Worm (Caenorhabditis elegans) whole organism, young adult: ENCODE data around the gene C12D5.9.

Source experiments
- B0261.1 ChIP-seq: sonication (generic microtip); optimal IDR thresholded peaks from 2 replicates; lab custom pipeline; 2016; ENCODE audit warnings: mild to moderate bottlenecking, missing genetic modification characterization, moderate library complexity, missing compliant biosample characterization
- C06A6.2 ChIP-seq: fragments of 200-800 bp; sonication (Bioruptor generic); conservative IDR thresholded peaks from 2 replicates; pipeline ENCODE4 v1.3.6; 2022; ENCODE audit warnings: missing genetic modification characterization, missing compliant biosample characterization
- F10E7.11 ChIP-seq: sonication (generic microtip); optimal IDR thresholded peaks from 2 replicates; lab custom pipeline; 2017; ENCODE audit warnings: mild to moderate bottlenecking, missing genetic modification characterization, moderate library complexity, missing compliant biosample characterization
- F22D6.2 ChIP-seq: sonication (generic microtip); optimal IDR thresholded peaks from 2 replicates; lab custom pipeline; 2016; ENCODE audit warnings: mild to moderate bottlenecking, missing genetic modification characterization, missing compliant biosample characterization
- F39B2.1 ChIP-seq: fragments of 200-800 bp; sonication (Bioruptor generic); IDR thresholded peaks from 2 replicates; pipeline ENCODE4 v1.3.6; 2022; ENCODE audit warnings: missing genetic modification reagents, missing genetic modification characterization, missing compliant biosample characterization
- F49E8.2 ChIP-seq: sonication (generic microtip); optimal IDR thresholded peaks from 3 replicates; lab custom pipeline; 2017; ENCODE audit warnings: missing genetic modification characterization, mild to moderate bottlenecking, missing compliant biosample characterization, antibody characterized with exemption, moderate library complexity; ENCODE audit not compliant: insufficient read depth
- F57C9.4 ChIP-seq: sonication (generic microtip); optimal IDR thresholded peaks from 2 replicates; lab custom pipeline; 2017; ENCODE audit warnings: mild to moderate bottlenecking, missing genetic modification characterization, missing compliant biosample characterization
- T07F8.4 ChIP-seq: sonication (generic microtip); optimal IDR thresholded peaks from 2 replicates; lab custom pipeline; 2016; ENCODE audit warnings: mild to moderate bottlenecking, missing genetic modification characterization, moderate library complexity, missing compliant biosample characterization
- Y79H2A.3 ChIP-seq: fragments of 200-800 bp; sonication (Bioruptor generic); conservative IDR thresholded peaks from 2 replicates; pipeline ENCODE4 v1.3.6; 2022; ENCODE audit warnings: missing genetic modification reagents, missing genetic modification characterization, missing compliant biosample characterization
- akir-1 ChIP-seq: fragments of 200-800 bp; sonication (Bioruptor generic); optimal IDR thresholded peaks from 2 replicates; lab custom pipeline; 2018; ENCODE audit warnings: mild to moderate bottlenecking, missing genetic modification characterization, moderate library complexity, missing compliant biosample characterization
- aptf-3 ChIP-seq: fragments of 200-800 bp; sonication (Bioruptor generic); IDR thresholded peaks from 2 replicates; pipeline ENCODE4 v1.3.6; 2022; ENCODE audit warnings: missing genetic modification characterization, missing compliant biosample characterization
- attf-5 ChIP-seq: fragments of 200-800 bp; sonication (Bioruptor generic); optimal IDR thresholded peaks from 2 replicates; lab custom pipeline; 2018; ENCODE audit warnings: mild to moderate bottlenecking, missing genetic modification characterization, missing compliant biosample characterization
- bed-1 ChIP-seq: fragments of 200-800 bp; sonication (Bioruptor generic); IDR thresholded peaks from 2 replicates; pipeline ENCODE4 v1.3.6; 2022; ENCODE audit warnings: missing genetic modification reagents, missing genetic modification characterization, missing compliant biosample characterization
- cebp-2 ChIP-seq: fragments of 200-800 bp; sonication (Bioruptor generic); IDR thresholded peaks from 2 replicates; pipeline ENCODE4 v1.3.6; 2022; ENCODE audit warnings: missing genetic modification characterization, missing compliant biosample characterization
- ceh-58 ChIP-seq: fragments of 200-800 bp; sonication (Bioruptor generic); IDR thresholded peaks from 2 replicates; pipeline ENCODE4 v1.3.6; 2022; ENCODE audit warnings: missing genetic modification characterization, missing compliant biosample characterization
- die-1 ChIP-seq: sonication (generic microtip); optimal IDR thresholded peaks from 2 replicates; lab custom pipeline; 2016; ENCODE audit warnings: missing genotype, mild to moderate bottlenecking, missing genetic modification characterization, missing compliant biosample characterization
- dpff-1 ChIP-seq: sonication (generic microtip); optimal IDR thresholded peaks from 2 replicates; lab custom pipeline; 2017; ENCODE audit warnings: mild to moderate bottlenecking, missing genetic modification characterization, missing compliant biosample characterization
- dpl-1 ChIP-seq: fragments of 150-350 bp; optimal IDR thresholded peaks from 2 replicates; lab custom pipeline; 2014; ENCODE audit warnings: missing biosample characterization, missing genetic modification reagents, missing genetic modification characterization
- egrh-3 ChIP-seq: fragments of 200-800 bp; sonication (Bioruptor generic); IDR thresholded peaks from 2 replicates; pipeline ENCODE4 v1.3.6; 2022; ENCODE audit warnings: missing genetic modification reagents, missing genetic modification characterization, missing compliant biosample characterization
- ekl-4 ChIP-seq: fragments of 200-800 bp; sonication (Bioruptor generic); IDR thresholded peaks from 2 replicates; pipeline ENCODE4 v1.3.6; 2022; ENCODE audit warnings: missing genetic modification reagents, missing genetic modification characterization, missing compliant biosample characterization
- gei-17 ChIP-seq: fragments of 200-800 bp; sonication (Bioruptor generic); optimal IDR thresholded peaks from 2 replicates; lab custom pipeline; 2018; ENCODE audit warnings: mild to moderate bottlenecking, missing genetic modification characterization, missing compliant biosample characterization
- him-1 ChIP-seq: sonication (generic microtip); optimal IDR thresholded peaks from 2 replicates; lab custom pipeline; 2016; ENCODE audit warnings: missing genotype, missing genetic modification reagents, missing genetic modification characterization, missing compliant biosample characterization
- hlh-26 ChIP-seq: fragments of 200-800 bp; sonication (Bioruptor generic); conservative IDR thresholded peaks from 2 replicates; pipeline ENCODE4 v1.3.6; 2022; ENCODE audit warnings: missing genetic modification reagents, missing genetic modification characterization, missing compliant biosample characterization
- hrde-1 ChIP-seq: sonication (generic microtip); optimal IDR thresholded peaks from 2 replicates; lab custom pipeline; 2016; ENCODE audit warnings: missing genetic modification characterization, mild to moderate bottlenecking, missing compliant biosample characterization, moderate library complexity, missing genotype, missing genetic modification reagents, borderline replicate concordance
- lin-26 ChIP-seq: fragments of 200-800 bp; sonication (Bioruptor generic); IDR thresholded peaks from 2 replicates; pipeline ENCODE4 v1.3.6; 2022; ENCODE audit warnings: missing genetic modification reagents, missing genetic modification characterization, missing compliant biosample characterization
- lin-40 ChIP-seq: sonication (generic microtip); optimal IDR thresholded peaks from 2 replicates; lab custom pipeline; 2016; ENCODE audit warnings: missing genetic modification characterization, mild to moderate bottlenecking, missing compliant biosample characterization, missing genotype, missing genetic modification reagents
- lin-54 ChIP-seq: fragments of 200-800 bp; sonication (Bioruptor generic); optimal IDR thresholded peaks from 2 replicates; lab custom pipeline; 2018; ENCODE audit warnings: mild to moderate bottlenecking, missing genetic modification characterization, missing compliant biosample characterization
- lir-1 ChIP-seq: fragments of 200-800 bp; sonication (Bioruptor generic); conservative IDR thresholded peaks from 2 replicates; pipeline ENCODE4 v1.3.6; 2022; ENCODE audit warnings: missing genetic modification reagents, missing genetic modification characterization, missing compliant biosample characterization
- madf-10 ChIP-seq: sonication (generic microtip); optimal IDR thresholded peaks from 2 replicates; lab custom pipeline; 2016; ENCODE audit warnings: mild to moderate bottlenecking, missing genetic modification characterization, missing compliant biosample characterization
- nhr-120 ChIP-seq: fragments of 200-800 bp; sonication (Bioruptor generic); IDR thresholded peaks from 2 replicates; pipeline ENCODE4 v1.3.6; 2022; ENCODE audit warnings: missing genetic modification characterization, missing compliant biosample characterization
- nhr-80 ChIP-seq: sonication (generic microtip); optimal IDR thresholded peaks from 2 replicates; lab custom pipeline; 2016; ENCODE audit warnings: missing genetic modification characterization, missing compliant biosample characterization
- nhr-90 ChIP-seq: sonication (generic microtip); optimal IDR thresholded peaks from 2 replicates; lab custom pipeline; 2016; ENCODE audit warnings: missing genotype, mild to moderate bottlenecking, missing genetic modification characterization, missing compliant biosample characterization
- pha-4 ChIP-seq: fragments of 150-350 bp; sonication (generic microtip); optimal IDR thresholded peaks from 2 replicates; lab custom pipeline; 2014; ENCODE audit warnings: missing biosample characterization, missing genetic modification reagents, missing genetic modification characterization
- rec-8 ChIP-seq, 2 experiments: sonication (generic microtip); optimal IDR thresholded peaks; 2 replicates each; lab custom pipeline; 2016; ENCODE audit warnings: mild to moderate bottlenecking in 2 of 2, missing genetic modification characterization in 2 of 2, missing genetic modification reagents in 2 of 2, missing genotype in 2 of 2, missing biosample characterization in 1 of 2, missing compliant biosample characterization in 1 of 2, moderate library complexity in 1 of 2
- repo-1 ChIP-seq: sonication (generic microtip); optimal IDR thresholded peaks from 2 replicates; lab custom pipeline; 2017; ENCODE audit warnings: mild to moderate bottlenecking, missing genetic modification characterization, missing compliant biosample characterization
- sdz-38 ChIP-seq: sonication (generic microtip); optimal IDR thresholded peaks from 2 replicates; lab custom pipeline; 2016; ENCODE audit warnings: missing genotype, missing genetic modification characterization, missing compliant biosample characterization
- sea-2 ChIP-seq: fragments of 200-800 bp; sonication (Bioruptor generic); IDR thresholded peaks from 2 replicates; pipeline ENCODE4 v1.3.6; 2022; ENCODE audit warnings: missing genetic modification characterization, missing compliant biosample characterization
- snpc-1.1 ChIP-seq: sonication (generic microtip); optimal IDR thresholded peaks from 2 replicates; lab custom pipeline; 2017; ENCODE audit warnings: missing genetic modification characterization, mild to moderate bottlenecking, missing compliant biosample characterization, antibody characterized with exemption, moderate library complexity, missing genotype, missing genetic modification reagents; ENCODE audit not compliant: insufficient read depth
- snpc-1.3 ChIP-seq: sonication (generic microtip); optimal IDR thresholded peaks from 2 replicates; lab custom pipeline; 2017; ENCODE audit warnings: missing genetic modification characterization, mild to moderate bottlenecking, missing compliant biosample characterization, antibody characterized with exemption, moderate library complexity, missing genotype, missing genetic modification reagents; ENCODE audit not compliant: insufficient read depth
- somi-1 ChIP-seq: fragments of 200-800 bp; sonication (Bioruptor generic); optimal IDR thresholded peaks from 2 replicates; lab custom pipeline; 2018; ENCODE audit warnings: mild to moderate bottlenecking, missing genetic modification characterization, missing compliant biosample characterization
- tbp1 ChIP-seq: fragments of 200-800 bp; sonication (Bioruptor generic); optimal IDR thresholded peaks from 2 replicates; lab custom pipeline; 2018; ENCODE audit warnings: mild to moderate bottlenecking, missing genetic modification characterization, missing compliant biosample characterization
- tbx-9 ChIP-seq: sonication (generic microtip); optimal IDR thresholded peaks from 2 replicates; lab custom pipeline; 2016; ENCODE audit warnings: borderline replicate concordance, missing genetic modification characterization, inconsistent platforms, missing compliant biosample characterization
- tlf-1 ChIP-seq: fragments of 200-800 bp; sonication (Bioruptor generic); optimal IDR thresholded peaks from 2 replicates; lab custom pipeline; 2018; ENCODE audit warnings: mild to moderate bottlenecking, missing genetic modification characterization, missing compliant biosample characterization
- unc-62 ChIP-seq: fragments of 150-350 bp; optimal IDR thresholded peaks from 2 replicates; lab custom pipeline; 2014; ENCODE audit warnings: missing biosample characterization, missing genetic modification reagents, missing genetic modification characterization
- ztf-25 ChIP-seq: fragments of 200-800 bp; sonication (Bioruptor generic); IDR thresholded peaks from 2 replicates; pipeline ENCODE4 v1.3.6; 2022; ENCODE audit warnings: missing genetic modification reagents, missing genetic modification characterization, missing compliant biosample characterization
- ztf-26 ChIP-seq: sonication (generic microtip); optimal IDR thresholded peaks from 2 replicates; lab custom pipeline; 2017; ENCODE audit warnings: missing genetic modification characterization, missing compliant biosample characterization
- ztf-28 ChIP-seq: fragments of 200-800 bp; sonication (Bioruptor generic); IDR thresholded peaks from 2 replicates; pipeline ENCODE4 v1.3.6; 2022; ENCODE audit warnings: missing genetic modification reagents, missing genetic modification characterization, missing compliant biosample characterization
- ztf-3 ChIP-seq: fragments of 200-800 bp; sonication (Bioruptor generic); optimal IDR thresholded peaks from 2 replicates; lab custom pipeline; 2018; ENCODE audit warnings: mild to moderate bottlenecking, missing genetic modification characterization, missing compliant biosample characterization

The C12D5.9 gene

ce11 chrV:7730488-7730887, 40.7 kb upstream of the C12D5.9 start (continued):
- TF ChIP-seq F57C9.4 (no peak), tbx-9 (no peak), cebp-2 (GFP tag; lab: Robert Waterston, UW) (no peak), C06A6.2 (GFP tag; lab: Robert Waterston, UW) (no peak), nhr-80 (tag; lab: Kevin White, UChicago) (no peak), lin-40 (tag; lab: Kevin White, UChicago) (no peak), hlh-26 (GFP tag; lab: Robert Waterston, UW) (no peak), B0261.1 (tag; lab: Kevin White, UChicago) (peak; percentile 76), ztf-25 (GFP tag; lab: Robert Waterston, UW) (no peak), somi-1 (peak; percentile 23), ztf-3 (no peak), lir-1 (GFP tag; lab: Robert Waterston, UW) (no peak), gei-17 (GFP tag; lab: Kevin White, UChicago) (no peak), tlf-1 (no peak), nhr-120 (no peak), ekl-4 (no peak), F10E7.11 (no peak), attf-5 (no peak), lin-54 (GFP tag; lab: Kevin White, UChicago) (peak; percentile 29), F39B2.1 (GFP tag; lab: Robert Waterston, UW) (no peak), dpl-1 (GFP tag; lab: Kevin White, UChicago) (no peak), ztf-26 (tag; lab: Kevin White, UChicago) (no peak), pha-4 (no peak), sdz-38 (tag; lab: Kevin White, UChicago) (no peak), snpc-1.1 (tag; lab: Kevin White, UChicago) (no peak), sea-2 (GFP tag; lab: Robert Waterston, UW) (no peak), egrh-3 (GFP tag; lab: Robert Waterston, UW) (no peak), tbp1 (peak; percentile 86), him-1 (tag; lab: Kevin White, UChicago) (peak; percentile 28), F22D6.2 (tag; lab: Kevin White, UChicago) (no peak)
- TF ChIP-seq, all 124 proteins: peak for 28

- TF ChIP-seq madf-10 (tag; lab: Kevin White, UChicago) (no peak), snpc-1.3 (tag; lab: Kevin White, UChicago) (no peak), ceh-58 (GFP tag; lab: Robert Waterston, UW) (no peak), Y79H2A.3 (no peak), hlh-26 (GFP tag; lab: Robert Waterston, UW) (no peak), bed-1 (GFP tag; lab: Robert Waterston, UW) (no peak), F49E8.2 (tag; lab: Kevin White, UChicago) (no peak), repo-1 (no peak)
- TF ChIP-seq, all 124 proteins: peak for 0
These were observed 38.9 kb upstream of the C12D5.9 start, which contains the start of gene Y97E10C.1 for ce11 chrV:7728679-7729027. Gene Y97E10C.1, plus strand, starts transcription at chrV:7728879.

- no peak for TF ChIP-seq aptf-3 (GFP tag; lab: Robert Waterston, UW)
- no peak for TF ChIP-seq nhr-90 (tag; lab: Kevin White, UChicago)
- TF ChIP-seq die-1 = peak; percentile 24
- no peak for TF ChIP-seq hrde-1
- no peak for TF ChIP-seq T07F8.4 (tag; lab: Kevin White, UChicago)
- TF ChIP-seq unc-62 (GFP tag; lab: Kevin White, UChicago) = no peak
- no peak for TF ChIP-seq nhr-120
- no peak for TF ChIP-seq rec-8 (tag; optimal IDR thresholded peaks at IDR 0.05; lab: Kevin White, UChicago)
- TF ChIP-seq akir-1 (GFP tag; lab: Kevin White, UChicago) = no peak
- TF ChIP-seq dpff-1 = no peak
- no peak for TF ChIP-seq ztf-28
- TF ChIP-seq lin-26 (GFP tag; lab: Robert Waterston, UW) = no peak
- TF ChIP-seq F39B2.1 (GFP tag; lab: Robert Waterston, UW) = no peak
These were observed 38.4 kb upstream of the C12D5.9 start for ce11 chrV:7728003-7728678.
